Fruit fly (Drosophila melanogaster) whole organism, embryonic: ENCODE data around the gene CCHa2.

Source experiments
- Aef1 ChIP-seq: fragments of 200-800 bp; sonication (Bioruptor generic); IDR thresholded peaks from 3 replicates; pipeline ENCODE4 v1.3.6; 2022; ENCODE audit warnings: missing biosample characterization, missing genetic modification characterization
- Bdp1 ChIP-seq: fragments of 200-800 bp; sonication (Bioruptor generic); optimal IDR thresholded peaks from 3 replicates; lab custom pipeline; 2016; ENCODE audit warnings: missing biosample characterization, missing genetic modification characterization
- CG10267 ChIP-seq: fragments of 200-800 bp; sonication (Bioruptor generic); optimal IDR thresholded peaks from 2 replicates; lab custom pipeline; 2018; ENCODE audit warnings: missing biosample characterization, mild to moderate bottlenecking, missing genetic modification characterization, moderate library complexity
- CG11398 ChIP-seq: fragments of 200-800 bp; sonication (Bioruptor generic); optimal IDR thresholded peaks from 2 replicates; lab custom pipeline; 2016; ENCODE audit warnings: missing biosample characterization, missing genetic modification characterization
- CG13296 ChIP-seq: fragments of 200-800 bp; sonication (Bioruptor generic); optimal IDR thresholded peaks from 3 replicates; lab custom pipeline; 2018; ENCODE audit warnings: missing biosample characterization, mild to moderate bottlenecking, missing genetic modification characterization
- CG15269 ChIP-seq: fragments of 200-800 bp; sonication (Bioruptor generic); optimal IDR thresholded peaks from 2 replicates; lab custom pipeline; 2018; ENCODE audit warnings: missing biosample characterization, mild to moderate bottlenecking, missing genetic modification characterization, moderate library complexity
- CG2678 ChIP-seq: fragments of 200-800 bp; sonication (Bioruptor generic); optimal IDR thresholded peaks from 3 replicates; lab custom pipeline; 2019; ENCODE audit warnings: missing biosample characterization, mild to moderate bottlenecking, missing genetic modification characterization, moderate library complexity
- CG30020 ChIP-seq: fragments of 200-800 bp; optimal IDR thresholded peaks from 2 replicates; lab custom pipeline; 2019; ENCODE audit warnings: missing biosample characterization, mild to moderate bottlenecking, missing genetic modification characterization, moderate library complexity
- CG31224 ChIP-seq: fragments of 200-800 bp; sonication (Bioruptor generic); IDR thresholded peaks from 2 replicates; pipeline ENCODE4 v1.3.6; 2022; ENCODE audit warnings: missing biosample characterization, missing genetic modification characterization
- CG3163 ChIP-seq: fragments of 200-800 bp; sonication (Bioruptor generic); optimal IDR thresholded peaks from 3 replicates; lab custom pipeline; 2016; ENCODE audit warnings: missing biosample characterization, missing genetic modification characterization
- CG32772 ChIP-seq: fragments of 200-800 bp; sonication (Bioruptor generic); IDR thresholded peaks from 2 replicates; pipeline ENCODE4 v1.3.6; 2022; ENCODE audit warnings: missing biosample characterization, missing genetic modification characterization
- CG34224 ChIP-seq: fragments of 200-800 bp; sonication (Bioruptor generic); IDR thresholded peaks from 3 replicates; pipeline ENCODE4 v1.3.6; 2022; ENCODE audit warnings: missing biosample characterization, missing genetic modification characterization; ENCODE audit not compliant: partially characterized antibody
- CG6854 ChIP-seq: fragments of 200-800 bp; sonication (Bioruptor generic); optimal IDR thresholded peaks from 3 replicates; lab custom pipeline; 2017; ENCODE audit warnings: missing biosample characterization, mild to moderate bottlenecking, missing genetic modification characterization
- CG7745 ChIP-seq: fragments of 200-800 bp; sonication (Bioruptor generic); optimal IDR thresholded peaks from 2 replicates; lab custom pipeline; 2018; ENCODE audit warnings: missing biosample characterization, mild to moderate bottlenecking, missing genetic modification characterization, moderate library complexity
- CG7987 ChIP-seq: fragments of 200-800 bp; sonication (Bioruptor generic); optimal IDR thresholded peaks from 2 replicates; lab custom pipeline; 2018; ENCODE audit warnings: missing biosample characterization, mild to moderate bottlenecking, missing genetic modification characterization, moderate library complexity
- CG8388 ChIP-seq: fragments of 200-800 bp; sonication (Bioruptor generic); optimal IDR thresholded peaks from 2 replicates; lab custom pipeline; 2019; ENCODE audit warnings: missing biosample characterization, mild to moderate bottlenecking, missing genetic modification characterization, moderate library complexity
- CG8478 ChIP-seq: fragments of >200 bp; optimal IDR thresholded peaks from 2 replicates; lab custom pipeline; 2018
- CkIIα-i1 ChIP-seq: fragments of 200-800 bp; sonication (Bioruptor generic); IDR thresholded peaks from 2 replicates; pipeline ENCODE4 v1.3.6; 2022; ENCODE audit warnings: missing biosample characterization, missing genetic modification characterization
- D19A ChIP-seq: fragments of 200-800 bp; optimal IDR thresholded peaks from 3 replicates; lab custom pipeline; 2019; ENCODE audit warnings: missing biosample characterization, mild to moderate bottlenecking, missing genetic modification characterization, moderate library complexity
- Dek ChIP-seq: fragments of 200-800 bp; sonication (Bioruptor generic); optimal IDR thresholded peaks from 3 replicates; lab custom pipeline; 2019; ENCODE audit warnings: missing biosample characterization, mild to moderate bottlenecking, missing genetic modification characterization, moderate library complexity
- Dll ChIP-seq: fragments of 200-800 bp; sonication (Bioruptor generic); IDR thresholded peaks from 4 replicates; pipeline ENCODE4 v1.3.6; 2022; ENCODE audit warnings: missing biosample characterization, missing genetic modification characterization; ENCODE audit not compliant: partially characterized antibody
- Dp ChIP-seq: fragments of 200-800 bp; sonication (Bioruptor generic); optimal IDR thresholded peaks from 2 replicates; lab custom pipeline; 2018; ENCODE audit warnings: missing biosample characterization, mild to moderate bottlenecking, missing genetic modification characterization, moderate library complexity
- Ets97D ChIP-seq: fragments of 200-800 bp; sonication (Bioruptor generic); optimal IDR thresholded peaks from 3 replicates; lab custom pipeline; 2016; ENCODE audit warnings: missing biosample characterization, missing genetic modification characterization
- GATAe ChIP-seq: fragments of 200-800 bp; sonication (Bioruptor generic); conservative IDR thresholded peaks from 2 replicates; pipeline ENCODE4 v1.3.6; 2022; ENCODE audit warnings: missing biosample characterization, missing genetic modification characterization
- Lim3 ChIP-seq: fragments of 200-800 bp; sonication (Bioruptor generic); IDR thresholded peaks from 2 replicates; pipeline ENCODE4 v1.3.6; 2022; ENCODE audit warnings: missing biosample characterization, missing genetic modification characterization
- Lpt ChIP-seq: fragments of >200 bp; optimal IDR thresholded peaks from 2 replicates; lab custom pipeline; 2018; ENCODE audit warnings: missing biosample characterization, missing genetic modification characterization
- Mrtf ChIP-seq: fragments of 200-800 bp; sonication (Bioruptor generic); IDR thresholded peaks from 3 replicates; pipeline ENCODE4 v1.3.6; 2022; ENCODE audit warnings: missing biosample characterization, missing genetic modification characterization
- Myb ChIP-seq: fragments of 200-800 bp; sonication (Bioruptor generic); optimal IDR thresholded peaks from 2 replicates; lab custom pipeline; 2016; ENCODE audit warnings: missing biosample characterization, missing genetic modification characterization
- Nf-YC ChIP-seq: fragments of 200-800 bp; optimal IDR thresholded peaks from 3 replicates; lab custom pipeline; 2019; ENCODE audit warnings: missing biosample characterization, mild to moderate bottlenecking, missing genetic modification characterization, moderate library complexity
- Oaz ChIP-seq: fragments of 200-800 bp; sonication (Bioruptor generic); IDR thresholded peaks from 2 replicates; pipeline ENCODE4 v1.3.6; 2022; ENCODE audit warnings: missing biosample characterization, missing genetic modification characterization
- Oli ChIP-seq: fragments of 200-800 bp; sonication (Bioruptor generic); optimal IDR thresholded peaks from 2 replicates; lab custom pipeline; 2018; ENCODE audit warnings: missing biosample characterization, mild to moderate bottlenecking, missing genetic modification characterization, moderate library complexity
- Spps ChIP-seq: fragments of 200-800 bp; sonication (Bioruptor generic); optimal IDR thresholded peaks from 2 replicates; lab custom pipeline; 2018; ENCODE audit warnings: missing biosample characterization, mild to moderate bottlenecking, missing genetic modification characterization
- Stat92E ChIP-seq, 3 experiments: fragments of >200 bp in 2 of 3; fragments of 200-800 bp in 1 of 3; sonication (Bioruptor generic) in 1 of 3; optimal IDR thresholded peaks; 2 replicates each; lab custom pipeline; 2017 to 2019; ENCODE audit warnings: missing biosample characterization in 3 of 3, missing genetic modification characterization in 3 of 3, mild to moderate bottlenecking in 1 of 3, moderate library complexity in 1 of 3
- Taf1 ChIP-seq: fragments of 200-800 bp; sonication (Bioruptor generic); IDR thresholded peaks from 2 replicates; pipeline ENCODE4 v1.3.6; 2022; ENCODE audit warnings: missing biosample characterization, missing genetic modification characterization
- Tbp ChIP-seq: fragments of >200 bp; optimal IDR thresholded peaks from 2 replicates; lab custom pipeline; 2018; ENCODE audit warnings: missing biosample characterization, missing genetic modification characterization
- cas ChIP-seq: fragments of 200-800 bp; sonication (Bioruptor generic); IDR thresholded peaks from 2 replicates; pipeline ENCODE4 v1.3.6; 2022; ENCODE audit warnings: missing biosample characterization, missing genetic modification characterization
- cwo ChIP-seq: fragments of 200-800 bp; sonication (Bioruptor generic); optimal IDR thresholded peaks from 3 replicates; lab custom pipeline; 2017; ENCODE audit warnings: missing biosample characterization, missing genetic modification characterization, mild to moderate bottlenecking, moderate library complexity, missing genetic modification reagents
- mld ChIP-seq: fragments of 200-800 bp; sonication (Bioruptor generic); IDR thresholded peaks from 3 replicates; pipeline ENCODE4 v1.3.6; 2022; ENCODE audit warnings: missing biosample characterization, missing genetic modification characterization; ENCODE audit not compliant: partially characterized antibody
- nmo ChIP-seq: fragments of 200-800 bp; sonication (Bioruptor generic); optimal IDR thresholded peaks from 2 replicates; lab custom pipeline; 2018; ENCODE audit warnings: missing biosample characterization, mild to moderate bottlenecking, missing genetic modification characterization, moderate library complexity
- nom ChIP-seq: fragments of 200-800 bp; sonication (Bioruptor generic); optimal IDR thresholded peaks from 2 replicates; lab custom pipeline; 2017; ENCODE audit warnings: missing biosample characterization, missing genetic modification characterization, mild to moderate bottlenecking, moderate library complexity, missing genetic modification reagents
- pho ChIP-seq: fragments of 200-800 bp; sonication (Bioruptor generic); optimal IDR thresholded peaks from 2 replicates; lab custom pipeline; 2016; ENCODE audit warnings: missing biosample characterization, missing genetic modification characterization
- pzg ChIP-seq: fragments of 200-800 bp; sonication (Bioruptor generic); optimal IDR thresholded peaks from 3 replicates; lab custom pipeline; 2018; ENCODE audit warnings: missing biosample characterization, mild to moderate bottlenecking, missing genetic modification characterization, moderate library complexity
- scrt ChIP-seq: fragments of 200-800 bp; sonication (Bioruptor generic); optimal IDR thresholded peaks from 2 replicates; lab custom pipeline; 2018; ENCODE audit warnings: missing biosample characterization, mild to moderate bottlenecking, missing genetic modification characterization, moderate library complexity
- sd ChIP-seq: fragments of 200-800 bp; sonication (Bioruptor generic); optimal IDR thresholded peaks from 3 replicates; lab custom pipeline; 2018; ENCODE audit warnings: missing biosample characterization, mild to moderate bottlenecking, missing genetic modification characterization, moderate library complexity
- sim ChIP-seq: fragments of 200-800 bp; sonication (Bioruptor generic); IDR thresholded peaks from 2 replicates; pipeline ENCODE4 v1.3.6; 2022; ENCODE audit warnings: missing biosample characterization, missing genetic modification characterization
- slbo ChIP-seq: fragments of 200-800 bp; sonication (Bioruptor generic); IDR thresholded peaks from 2 replicates; pipeline ENCODE4 v1.3.6; 2022; ENCODE audit warnings: missing biosample characterization, missing genetic modification characterization
- tap ChIP-seq: fragments of 200-800 bp; optimal IDR thresholded peaks from 3 replicates; lab custom pipeline; 2019; ENCODE audit warnings: missing biosample characterization, mild to moderate bottlenecking, missing genetic modification characterization, moderate library complexity
- unc-4 ChIP-seq: fragments of 200-800 bp; sonication (Bioruptor generic); IDR thresholded peaks from 2 replicates; pipeline ENCODE4 v1.3.6; 2022; ENCODE audit warnings: missing biosample characterization, missing genetic modification characterization; ENCODE audit not compliant: partially characterized antibody
- vvl ChIP-seq: fragments of 200-800 bp; sonication (Bioruptor generic); IDR thresholded peaks from 2 replicates; pipeline ENCODE4 v1.3.6; 2022; ENCODE audit warnings: missing biosample characterization, missing genetic modification characterization

CCHa2 gene

dm6 chr3R:13428341-13429040 lies 33.5 kb upstream of the CCHa2 start (continued):
- peak; percentile 59; the same call in 1 of the 2 replicates for TF ChIP-seq CG32772
- peak; percentile 36 for TF ChIP-seq CG13296 (GFP tag; lab: Kevin White, UChicago)
- TF ChIP-seq CG7987 (GFP tag; lab: Kevin White, UChicago): no peak
- TF ChIP-seq CG6854: no peak
- peak; percentile 77 for TF ChIP-seq CG2678 (tag; lab: Kevin White, UChicago)
- TF ChIP-seq pzg: no peak
- peak; percentile 43 for TF ChIP-seq Spps
- no peak for TF ChIP-seq Lim3
- peak; percentile 59; the same call in 1 of the 3 replicates for TF ChIP-seq Mrtf (GFP tag; lab: Robert Waterston, UW)
- peak; percentile 54 for TF ChIP-seq D19A (tag; lab: Kevin White, UChicago)
- no peak for TF ChIP-seq Nf-YC
- TF ChIP-seq cas: no peak
- peak; percentile 71 for TF ChIP-seq CG15269 (tag; lab: Kevin White, UChicago)
- peak; percentile 44 for TF ChIP-seq CG11398 (GFP tag; lab: Kevin White, UChicago)
- no peak for TF ChIP-seq sim (GFP tag; lab: Robert Waterston, UW)
- TF ChIP-seq Aef1 (GFP tag; lab: Robert Waterston, UW): peak; percentile 68
- TF ChIP-seq nom (GFP tag; lab: Kevin White, UChicago): peak; percentile 34
- TF ChIP-seq CG7745: no peak
- TF ChIP-seq Tbp (GFP tag; lab: Kevin White, UChicago): no peak
- peak; percentile 19 for TF ChIP-seq Myb (GFP tag; lab: Kevin White, UChicago)
- TF ChIP-seq CG30020: no peak
- peak; percentile 72 for TF ChIP-seq CG8388
- peak; percentile 26 for TF ChIP-seq Bdp1 (GFP tag; lab: Kevin White, UChicago)
- TF ChIP-seq Lpt (GFP tag; lab: Kevin White, UChicago): no peak
- 0 out of 2 replicates have a peak, but pooled peaks have one; percentile 35 for TF ChIP-seq Taf1 (GFP tag; lab: Robert Waterston, UW)
- peak; percentile 84 for TF ChIP-seq vvl (GFP tag; lab: Robert Waterston, UW)
- TF ChIP-seq Dll (GFP tag; lab: Robert Waterston, UW): no peak
- TF ChIP-seq nmo: peak; percentile 76
- TF ChIP-seq pho (GFP tag; lab: Kevin White, UChicago): peak; percentile 51
- TF ChIP-seq scrt (GFP tag; lab: Kevin White, UChicago): peak; percentile 58
- peak; percentile 69 for TF ChIP-seq CG10267 (tag; lab: Kevin White, UChicago)
- no peak for TF ChIP-seq GATAe (GFP tag; lab: Robert Waterston, UW)
- TF ChIP-seq CG8478 (lab: Kevin White, UChicago): no peak
- no peak for TF ChIP-seq mld (GFP tag; lab: Robert Waterston, UW)
- TF ChIP-seq Oaz (GFP tag; lab: Robert Waterston, UW): no peak
- TF ChIP-seq cwo: peak; percentile 42
- TF ChIP-seq slbo: peak; percentile 71
- no peak for TF ChIP-seq Ets97D (GFP tag; lab: Kevin White, UChicago)
- no peak for TF ChIP-seq unc-4 (GFP tag; lab: Robert Waterston, UW)
- no peak for TF ChIP-seq CG31224 (GFP tag; lab: Robert Waterston, UW)
- no peak for TF ChIP-seq Dp (GFP tag; lab: Kevin White, UChicago)
- TF ChIP-seq tap: peak; percentile 71
- TF ChIP-seq CG3163: no peak
- no peak for TF ChIP-seq CkIIα-i1
- TF ChIP-seq Oli (tag; lab: Kevin White, UChicago): peak; percentile 75
- TF ChIP-seq sd: peak; percentile 47
- TF ChIP-seq Stat92E (GFP tag; optimal IDR thresholded peaks at IDR 0.05; lab: Kevin White, UChicago): no peak
- no peak for TF ChIP-seq CG34224
- peak; percentile 44 for TF ChIP-seq Dek (tag; lab: Kevin White, UChicago)
